Fruit fly (Drosophila melanogaster) whole organism, wandering third instar larva: ENCODE results near the gene IscU.

Experiments used
- CG9705 ChIP-seq: fragments of 200-800 bp; sonication (Bioruptor generic); optimal IDR thresholded peaks from 2 replicates; lab custom pipeline; 2018; ENCODE audit warnings: missing biosample characterization, mild to moderate bottlenecking, missing genetic modification characterization
- CrebA ChIP-seq: fragments of 200-800 bp; sonication (Bioruptor generic); optimal IDR thresholded peaks from 2 replicates; lab custom pipeline; 2016; ENCODE audit warnings: missing biosample characterization, mild to moderate bottlenecking, missing genetic modification characterization, borderline replicate concordance
- Dif ChIP-seq: fragments of 200-275, 200-300 bp; sonication (Bioruptor generic); optimal IDR thresholded peaks from 2 replicates; lab custom pipeline; 2018; ENCODE audit warnings: missing biosample characterization, missing genetic modification characterization; ENCODE audit not compliant: partially characterized antibody
- GATAd ChIP-seq: sonication (Bioruptor generic); optimal IDR thresholded peaks from 2 replicates; lab custom pipeline; 2016; ENCODE audit warnings: missing biosample characterization, missing genetic modification characterization
- HLH106 ChIP-seq: fragments of 200-800 bp; optimal IDR thresholded peaks from 3 replicates; lab custom pipeline; 2019; ENCODE audit warnings: missing biosample characterization, mild to moderate bottlenecking, missing genetic modification characterization, moderate library complexity
- Hnf4 ChIP-seq: fragments of 200-800 bp; sonication (Bioruptor generic); optimal IDR thresholded peaks from 2 replicates; lab custom pipeline; 2016; ENCODE audit warnings: missing biosample characterization, mild to moderate bottlenecking, missing genetic modification characterization
- Hr78 ChIP-seq: fragments of >200 bp; optimal IDR thresholded peaks from 2 replicates; lab custom pipeline; 2017; ENCODE audit warnings: missing biosample characterization, missing genetic modification characterization
- Hr83 ChIP-seq: fragments of 200-300 bp; sonication (Bioruptor generic); optimal IDR thresholded peaks from 2 replicates; lab custom pipeline; 2016; ENCODE audit warnings: missing biosample characterization, mild to moderate bottlenecking, missing genetic modification characterization, moderate library complexity; ENCODE audit not compliant: poor library complexity, severe bottlenecking
- Jra ChIP-seq: sonication (Bioruptor generic); optimal IDR thresholded peaks from 2 replicates; lab custom pipeline; 2016; ENCODE audit warnings: missing biosample characterization, missing genetic modification characterization
- Mio ChIP-seq: sonication (Bioruptor generic); optimal IDR thresholded peaks from 2 replicates; lab custom pipeline; 2016; ENCODE audit warnings: missing biosample characterization, missing genetic modification characterization
- OdsH ChIP-seq: fragments of 200-800 bp; sonication (Bioruptor generic); optimal IDR thresholded peaks from 2 replicates; lab custom pipeline; 2016; ENCODE audit warnings: missing biosample characterization, mild to moderate bottlenecking, missing genetic modification characterization
- Rel ChIP-seq, 2 experiments: fragments of 200-800 bp; sonication (Bioruptor generic) in 1 of 2; optimal IDR thresholded peaks; 2 replicates in 1 of 2; 3 replicates in 1 of 2; lab custom pipeline; 2016 to 2019; ENCODE audit warnings: mild to moderate bottlenecking in 2 of 2, missing biosample characterization in 2 of 2, missing genetic modification characterization in 2 of 2, moderate library complexity in 1 of 2
- Sp1 ChIP-seq: fragments of 200-800 bp; sonication (Bioruptor generic); optimal IDR thresholded peaks from 3 replicates; lab custom pipeline; 2019; ENCODE audit warnings: missing biosample characterization, mild to moderate bottlenecking, missing genetic modification characterization, moderate library complexity
- Vsx2 ChIP-seq: fragments of 200-300, 225-300 bp; sonication (Bioruptor generic); optimal IDR thresholded peaks from 2 replicates; lab custom pipeline; 2018; ENCODE audit warnings: missing biosample characterization, missing genetic modification characterization; ENCODE audit not compliant: partially characterized antibody
- br ChIP-seq: fragments of 200-800 bp; sonication (Bioruptor generic); optimal IDR thresholded peaks from 2 replicates; lab custom pipeline; 2016; ENCODE audit warnings: missing biosample characterization, missing genetic modification characterization
- brk ChIP-seq: fragments of 200-800 bp; sonication (Bioruptor generic); optimal IDR thresholded peaks from 2 replicates; lab custom pipeline; 2016; ENCODE audit warnings: missing biosample characterization, mild to moderate bottlenecking, missing genetic modification characterization
- dl ChIP-seq, 2 experiments: fragments of 175-275, 200-275 bp in 1 of 2; fragments of 200-275 bp in 1 of 2; sonication (Bioruptor generic); optimal IDR thresholded peaks; lab custom pipeline; 2018; ENCODE audit warnings: mild to moderate bottlenecking in 2 of 2, missing biosample characterization in 2 of 2, missing genetic modification characterization in 2 of 2, moderate library complexity in 2 of 2; ENCODE audit not compliant: partially characterized antibody in 2 of 2, insufficient read depth in 1 of 2
- dmrt93B ChIP-seq: fragments of 200-800 bp; sonication (Bioruptor generic); optimal IDR thresholded peaks from 2 replicates; lab custom pipeline; 2018; ENCODE audit warnings: missing biosample characterization, mild to moderate bottlenecking, missing genetic modification characterization
- ey ChIP-seq: fragments of 200-800 bp; sonication (Bioruptor generic); optimal IDR thresholded peaks from 2 replicates; lab custom pipeline; 2016; ENCODE audit warnings: missing biosample characterization, missing genetic modification characterization
- foxo ChIP-seq, 2 experiments: fragments of 200-800 bp; sonication (Bioruptor generic); optimal IDR thresholded peaks; 2 replicates in 1 of 2; 3 replicates in 1 of 2; lab custom pipeline; 2016 to 2017; ENCODE audit warnings: missing biosample characterization in 2 of 2, missing genetic modification characterization in 2 of 2
- fru ChIP-seq: fragments of 200-800 bp; sonication (Bioruptor generic); optimal IDR thresholded peaks from 3 replicates; lab custom pipeline; 2016; ENCODE audit warnings: missing biosample characterization, mild to moderate bottlenecking, missing genetic modification characterization
- h ChIP-seq: fragments of 200-800 bp; sonication (Bioruptor generic); optimal IDR thresholded peaks from 3 replicates; lab custom pipeline; 2016; ENCODE audit warnings: missing biosample characterization, mild to moderate bottlenecking, missing genetic modification characterization
- lola ChIP-seq: fragments of >200 bp; optimal IDR thresholded peaks from 2 replicates; lab custom pipeline; 2017; ENCODE audit warnings: missing biosample characterization, missing genetic modification characterization
- psq ChIP-seq: fragments of 200-800 bp; sonication (Bioruptor generic); optimal IDR thresholded peaks from 3 replicates; lab custom pipeline; 2017; ENCODE audit warnings: missing biosample characterization, mild to moderate bottlenecking, missing genetic modification characterization, moderate library complexity
- rgr ChIP-seq: fragments of 200-800 bp; sonication (Bioruptor generic); optimal IDR thresholded peaks from 3 replicates; lab custom pipeline; 2016; ENCODE audit warnings: missing biosample characterization, mild to moderate bottlenecking, missing genetic modification characterization
- sv ChIP-seq: fragments of 200-800 bp; sonication (Bioruptor generic); optimal IDR thresholded peaks from 3 replicates; lab custom pipeline; 2016; ENCODE audit warnings: missing biosample characterization, missing genetic modification characterization
- tai ChIP-seq: sonication (Bioruptor generic); optimal IDR thresholded peaks from 2 replicates; lab custom pipeline; 2016; ENCODE audit warnings: missing biosample characterization, missing genetic modification characterization
- usp ChIP-seq: fragments of >200 bp; optimal IDR thresholded peaks from 2 replicates; lab custom pipeline; 2017; ENCODE audit warnings: missing biosample characterization, missing genetic modification characterization
- woc ChIP-seq: sonication (Bioruptor generic); optimal IDR thresholded peaks from 2 replicates; lab custom pipeline; 2016; ENCODE audit warnings: missing biosample characterization, mild to moderate bottlenecking, missing genetic modification characterization

IscU gene

DNA sequence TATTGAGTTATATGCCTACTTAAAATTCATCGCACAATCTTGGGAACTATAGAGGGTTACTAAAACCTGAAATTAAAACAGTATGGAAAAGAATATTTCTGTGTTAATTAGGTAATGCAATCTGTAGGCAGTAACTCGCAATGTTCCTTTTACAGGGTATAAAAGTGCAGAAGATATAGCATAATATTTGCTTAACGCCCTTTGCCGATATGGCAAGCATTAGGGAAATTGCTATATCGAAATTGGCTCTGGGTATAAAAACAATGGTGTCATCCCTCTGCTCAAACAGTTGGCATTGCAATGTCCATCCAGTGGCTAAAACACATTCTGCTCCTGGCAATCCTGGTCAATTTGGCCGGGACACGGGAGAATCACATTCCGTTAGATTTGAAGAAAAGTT, 29.6 kb downstream of the IscU start, which contains the start of gene Ir85a:
Gene Ir85a (plus strand): TSS at position 301 of the 400 bp plus-strand sequence.
- no peak for TF ChIP-seq Jra (GFP tag; lab: Kevin White, UChicago)
- no peak for TF ChIP-seq psq (GFP tag; lab: Kevin White, UChicago)
- TF ChIP-seq Mio (GFP tag; lab: Kevin White, UChicago): no peak
- TF ChIP-seq brk (GFP tag; lab: Kevin White, UChicago): no peak

DNA sequence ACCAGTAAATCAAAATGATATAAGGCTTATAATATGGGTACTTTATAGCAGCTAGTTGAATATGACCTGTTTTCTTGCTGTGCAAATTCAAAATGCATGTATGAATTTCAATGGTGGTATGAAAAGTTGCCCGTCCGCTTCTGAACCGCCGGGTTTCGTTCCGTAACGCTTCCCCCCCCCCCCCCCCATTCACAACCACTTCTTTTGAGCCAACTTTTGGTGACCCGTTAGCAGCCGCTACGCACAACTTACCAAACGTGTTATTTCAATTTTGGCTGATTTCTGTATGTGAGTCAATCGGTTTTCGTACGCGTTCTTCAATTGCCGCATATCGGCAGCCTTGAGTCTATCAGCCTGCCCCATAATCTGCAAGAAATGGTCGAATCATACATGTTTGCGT, 30.3 kb downstream of the IscU start:
- TF ChIP-seq tai (no peak), foxo (GFP tag; optimal IDR thresholded peaks at IDR 0.05; lab: Kevin White, UChicago) (peak in 1 of 2 experiments; percentile 0)
- TF ChIP-seq, all 38 proteins: peak for 1

DNA sequence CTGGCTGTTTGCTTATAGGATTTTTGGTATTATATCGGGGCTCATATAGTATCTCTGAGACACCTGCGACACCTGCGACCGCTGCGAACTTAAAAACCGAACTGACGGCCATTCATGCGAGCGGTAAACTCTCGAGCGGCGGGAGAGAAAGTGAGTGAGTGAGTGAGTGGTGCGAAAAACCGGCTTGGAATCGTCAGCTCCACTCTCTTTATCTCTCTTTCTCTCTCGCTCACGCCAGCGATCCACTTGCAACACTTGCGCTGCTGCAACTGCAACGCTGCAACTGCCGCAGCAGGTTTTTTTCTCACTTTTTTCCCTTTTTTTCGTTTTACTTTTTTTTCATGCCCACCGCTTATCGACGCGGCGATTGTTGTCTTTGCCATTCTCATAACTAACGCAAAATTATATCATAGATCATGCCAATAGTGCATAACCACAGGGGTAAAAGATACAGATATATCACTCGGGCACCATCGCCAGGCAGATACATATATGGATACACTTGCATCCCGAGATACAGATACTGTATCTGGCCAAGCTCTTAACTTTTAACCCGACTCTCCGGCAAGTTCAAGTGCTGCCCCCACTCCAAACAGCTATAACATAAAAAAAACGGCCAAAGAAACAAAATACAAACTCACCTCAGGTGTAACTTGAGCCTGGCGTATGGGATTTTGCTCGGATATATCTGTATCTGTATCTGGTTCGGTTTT, 31.4 kb downstream of the IscU start:
- TF ChIP-seq Vsx2 (GFP tag; lab: Kevin White, UChicago) (peak; percentile 70), Dif (GFP tag; lab: Kevin White, UChicago) (peak; percentile 78), dl (GFP tag; optimal IDR thresholded peaks at IDR 0.05; lab: Kevin White, UChicago; ENCODE audit: insufficient read depth in 1 of 2, partially characterized antibody in 2 of 2) (peak in 1 of 2 experiments; percentile 64), Sp1 (GFP tag; lab: Kevin White, UChicago) (peak; percentile 20), brk (GFP tag; lab: Kevin White, UChicago) (no peak)

DNA sequence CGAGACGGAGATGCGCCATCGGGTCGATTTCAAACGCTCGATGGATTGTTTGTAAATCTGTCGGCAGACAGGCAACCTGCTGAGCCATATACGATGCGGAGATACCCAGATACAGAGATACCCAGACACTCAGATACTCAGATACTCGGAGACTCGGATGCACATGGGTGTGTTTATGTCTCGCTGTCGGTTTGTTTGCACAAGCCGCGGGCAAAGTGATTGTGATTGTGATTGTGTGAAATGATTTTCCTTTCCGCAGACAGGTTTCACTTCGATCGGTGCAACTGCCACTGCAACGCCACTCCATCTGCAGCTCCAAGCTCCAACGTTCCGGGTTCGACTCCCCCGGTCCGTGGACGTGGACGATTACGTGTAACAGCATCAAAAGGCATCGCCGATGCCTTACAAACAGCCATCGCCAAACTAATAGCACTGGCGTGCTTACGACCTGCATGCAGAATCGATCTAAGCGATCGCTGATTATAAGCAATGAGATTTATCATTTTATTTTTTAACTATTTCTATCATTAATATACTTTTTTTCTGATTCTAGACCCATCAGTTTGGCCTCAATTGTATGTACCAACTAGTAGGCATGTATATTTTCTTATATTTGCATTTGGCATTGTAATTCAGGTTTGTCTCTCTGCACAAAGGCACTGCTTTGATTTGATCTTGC, 35.1 kb downstream of the IscU start:
- TF ChIP-seq HLH106: peak; percentile 24
- no peak for TF ChIP-seq dl (GFP tag; optimal IDR thresholded peaks at IDR 0.05; lab: Kevin White, UChicago; ENCODE audit: insufficient read depth in 1 of 2, partially characterized antibody in 2 of 2)
- no peak for TF ChIP-seq CrebA (GFP tag; lab: Kevin White, UChicago)
- no peak for TF ChIP-seq Sp1 (GFP tag; lab: Kevin White, UChicago)
- peak in 1 of 2 experiments; percentile 37 for TF ChIP-seq foxo (GFP tag; optimal IDR thresholded peaks at IDR 0.05; lab: Kevin White, UChicago)
- peak; percentile 15 for TF ChIP-seq fru (GFP tag; lab: Kevin White, UChicago)
- TF ChIP-seq ey (GFP tag; lab: Kevin White, UChicago): peak; percentile 31
- peak; percentile 42 for TF ChIP-seq h (GFP tag; lab: Kevin White, UChicago)
- no peak for TF ChIP-seq Hr83 (GFP tag; lab: Kevin White, UChicago)
- TF ChIP-seq rgr (GFP tag; lab: Kevin White, UChicago): peak; percentile 5
- TF ChIP-seq, all 38 proteins: peak for 6

DNA sequence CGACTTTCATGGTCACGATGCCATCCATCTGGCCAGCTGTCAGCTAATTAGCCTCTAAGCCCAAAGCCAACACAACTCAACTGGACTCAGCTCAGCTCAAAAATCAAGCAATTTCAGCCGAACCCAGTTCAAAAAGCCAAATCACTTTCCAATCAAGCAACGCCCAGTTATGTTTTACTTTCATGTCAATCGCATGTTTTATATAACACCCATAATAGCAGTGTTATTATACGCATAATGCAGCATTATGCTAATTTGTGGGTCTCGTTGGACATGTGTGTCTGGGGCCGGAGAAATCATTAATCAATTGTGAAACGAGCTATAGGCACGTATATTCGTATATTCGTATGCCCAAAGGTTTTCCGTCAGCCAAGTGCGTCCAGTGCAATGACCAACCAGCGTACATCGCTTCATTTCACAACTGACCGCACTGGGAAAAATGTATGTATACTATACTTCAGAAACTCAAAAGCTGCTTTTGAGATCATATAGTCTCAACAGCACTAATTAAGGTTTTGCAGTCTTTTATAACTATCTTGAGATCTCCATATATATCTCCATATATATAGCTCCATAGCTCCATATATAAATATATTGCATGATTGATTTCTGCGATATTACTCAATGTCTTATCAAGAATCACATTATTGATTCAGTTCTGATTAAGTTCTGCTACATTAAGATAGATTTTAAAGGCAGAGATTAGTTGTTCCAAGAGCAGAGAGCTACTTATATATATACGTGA, 36.3 kb downstream of the IscU start:
- TF ChIP-seq HLH106 (peak; percentile 31), br (GFP tag; lab: Kevin White, UChicago) (no peak), Rel (GFP tag; optimal IDR thresholded peaks at IDR 0.05; lab: Kevin White, UChicago) (no peak), Rel (tag; optimal IDR thresholded peaks at IDR 0.05; lab: Kevin White, UChicago) (no peak), ey (GFP tag; lab: Kevin White, UChicago) (no peak), psq (GFP tag; lab: Kevin White, UChicago) (no peak), GATAd (GFP tag; lab: Kevin White, UChicago) (no peak), Vsx2 (GFP tag; lab: Kevin White, UChicago) (peak; percentile 30), lola (GFP tag; lab: Kevin White, UChicago) (no peak), tai (no peak), OdsH (GFP tag; lab: Kevin White, UChicago) (no peak), dmrt93B (GFP tag; lab: Kevin White, UChicago) (no peak), Jra (GFP tag; lab: Kevin White, UChicago) (no peak), sv (GFP tag; lab: Kevin White, UChicago) (no peak), Hnf4 (GFP tag; lab: Kevin White, UChicago) (no peak), Hr83 (GFP tag; lab: Kevin White, UChicago) (no peak), woc (peak; percentile 46), CrebA (GFP tag; lab: Kevin White, UChicago) (no peak), usp (no peak), Hr78 (GFP tag; lab: Kevin White, UChicago) (no peak), CG9705 (GFP tag; lab: Kevin White, UChicago) (no peak), Mio (GFP tag; lab: Kevin White, UChicago) (no peak), h (GFP tag; lab: Kevin White, UChicago) (peak; percentile 35)
